Worm (Caenorhabditis elegans) whole organism, L4 larva: Measurements from ENCODE around the gene srh-59.

ENCODE experiments used
- ces-1 ChIP-seq: fragments of 150-350 bp; sonication (generic microtip); optimal IDR thresholded peaks from 4 replicates; lab custom pipeline; 2014; ENCODE audit warnings: missing biosample characterization, missing genetic modification reagents, missing genetic modification characterization
- daf-8 ChIP-seq: fragments of 200-800 bp; sonication (Bioruptor generic); IDR thresholded peaks from 2 replicates; pipeline ENCODE4 v1.3.6; 2022; ENCODE audit warnings: missing genetic modification characterization, missing compliant biosample characterization
- nhr-11 ChIP-seq: fragments of 150-350 bp; optimal IDR thresholded peaks from 2 replicates; lab custom pipeline; 2014; ENCODE audit warnings: missing biosample characterization, missing genetic modification characterization
- snpc-1.2 ChIP-seq: fragments of 200-800 bp; sonication (Bioruptor generic); IDR thresholded peaks from 2 replicates; pipeline ENCODE4 v1.3.6; 2022; ENCODE audit warnings: missing genetic modification reagents, missing genetic modification characterization, missing compliant biosample characterization

DNA sequence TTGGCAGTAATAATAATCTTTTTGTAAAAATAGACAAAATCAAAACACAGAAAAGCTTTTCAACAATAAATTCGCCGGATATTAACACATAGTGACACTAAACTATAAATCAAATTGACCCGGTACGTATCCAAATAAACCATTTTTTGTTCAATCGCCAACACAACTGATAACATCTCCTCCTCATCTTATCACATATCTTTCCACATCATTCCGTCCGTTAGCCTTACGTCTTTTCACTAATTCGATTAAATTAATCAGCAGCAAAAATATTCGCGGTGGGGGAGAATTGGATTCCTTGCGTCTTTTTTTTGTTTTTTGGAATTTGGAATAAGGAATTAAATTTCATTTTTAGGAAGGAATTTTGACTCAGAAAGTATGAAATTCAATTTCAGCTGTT, 25.3 kb upstream of the srh-59 start:
- no peak for TF ChIP-seq ces-1 (GFP tag; lab: Kevin White, UChicago)
- TF ChIP-seq daf-8 (GFP tag; lab: Robert Waterston, UW): no peak
- no peak for TF ChIP-seq nhr-11
- no peak for TF ChIP-seq snpc-1.2
